Worm (Caenorhabditis elegans) whole organism, L2 larva: ENCODE results near the gene cnt-1.

Source experiments
- egl-27 ChIP-seq: sonication (generic microtip); optimal IDR thresholded peaks from 3 replicates; lab custom pipeline; 2017; ENCODE audit warnings: missing biosample characterization, missing genetic modification reagents, missing genetic modification characterization
- snpc-4 ChIP-seq: fragments of 150-350 bp; optimal IDR thresholded peaks from 2 replicates; lab custom pipeline; 2014; ENCODE audit warnings: missing biosample characterization, missing genetic modification characterization
- unc-39 ChIP-seq: fragments of 150-350 bp; optimal IDR thresholded peaks from 2 replicates; lab custom pipeline; 2014; ENCODE audit warnings: missing biosample characterization, missing genetic modification characterization
- ztf-11 ChIP-seq: sonication (generic microtip); optimal IDR thresholded peaks from 2 replicates; lab custom pipeline; 2017; ENCODE audit warnings: missing biosample characterization, missing genetic modification characterization

- TF ChIP-seq ztf-11 (no peak), egl-27 (no peak), unc-39 (no peak), snpc-4 (tag; lab: Kevin White, UChicago) (no peak)
Measured at ce11 chrII:12130393-12130792, 41.7 kb upstream of the cnt-1 start.
